Worm (Caenorhabditis elegans): ENCODE results near the gene srg-20.

DNA sequence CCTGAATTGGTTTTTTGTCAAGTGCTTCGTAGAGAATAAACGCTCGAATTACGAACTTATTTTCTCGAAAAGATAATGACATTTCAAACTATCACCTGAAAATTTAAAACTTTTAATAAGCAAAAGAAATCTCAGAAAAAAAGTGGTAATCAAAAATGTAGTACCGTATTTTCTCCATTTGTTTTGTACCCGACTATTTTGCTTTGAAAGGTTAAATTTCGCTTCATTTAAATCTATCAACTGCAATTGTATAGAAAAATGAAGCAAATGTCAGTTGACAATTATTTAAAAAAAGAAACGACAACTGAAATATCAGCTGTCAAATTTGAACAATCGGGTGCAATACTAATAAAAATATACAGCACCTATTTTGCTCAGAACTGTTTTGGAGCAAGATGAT, 15.3 kb upstream of the srg-20 start, which contains the start of gene fbxa-158:
- no peak for TF ChIP-seq flt-1 (GFP tag; IDR thresholded peaks at IDR 0.05)
- no peak for TF ChIP-seq ztf-29 (GFP tag; IDR thresholded peaks at IDR 0.05)
- no peak for TF ChIP-seq ztf-23 (GFP tag; IDR thresholded peaks at IDR 0.05)
- no peak for TF ChIP-seq T22C8.4 (GFP tag; IDR thresholded peaks at IDR 0.05)
- TF ChIP-seq cog-1 (tag; optimal IDR thresholded peaks at IDR 0.05) = no peak
- TF ChIP-seq klf-2 (GFP tag; conservative IDR thresholded peaks at IDR 0.05) = no peak
